Worm (Caenorhabditis elegans) whole organism, L4 larva: ENCODE measurements around the gene F46F5.14.

ENCODE experiments used
- lin-39 ChIP-seq: fragments of 150-350 bp; optimal IDR thresholded peaks from 2 replicates; lab custom pipeline; 2014; ENCODE audit warnings: missing biosample characterization, missing genetic modification reagents, missing genetic modification characterization
- mdl-1 ChIP-seq, 2 experiments: fragments of 150-350 bp in 1 of 2; sonication (generic microtip) in 1 of 2; optimal IDR thresholded peaks; 2 replicates each; lab custom pipeline; 2014 to 2017; ENCODE audit warnings: missing biosample characterization in 2 of 2, missing genetic modification characterization in 2 of 2
- nhr-10 ChIP-seq: fragments of 150-350 bp; optimal IDR thresholded peaks from 2 replicates; lab custom pipeline; 2014; ENCODE audit warnings: missing biosample characterization, missing genetic modification characterization
- nhr-111 ChIP-seq: fragments of 200-800 bp; sonication (Bioruptor generic); optimal IDR thresholded peaks from 2 replicates; lab custom pipeline; 2018; ENCODE audit warnings: mild to moderate bottlenecking, missing genetic modification characterization, missing compliant biosample characterization
- nhr-237 ChIP-seq: sonication (generic microtip); optimal IDR thresholded peaks from 2 replicates; lab custom pipeline; 2017; ENCODE audit warnings: missing biosample characterization, missing genetic modification characterization
- nhr-28 ChIP-seq: fragments of 150-350 bp; optimal IDR thresholded peaks from 2 replicates; lab custom pipeline; 2014; ENCODE audit warnings: missing biosample characterization, missing genetic modification characterization
- nhr-41 ChIP-seq: fragments of 200-800 bp; sonication (Bioruptor generic); IDR thresholded peaks from 2 replicates; pipeline ENCODE4 v1.3.6; 2022; ENCODE audit warnings: missing genetic modification reagents, missing genetic modification characterization, missing compliant biosample characterization
- nhr-42 ChIP-seq: fragments of 200-800 bp; sonication (Bioruptor generic); IDR thresholded peaks from 2 replicates; pipeline ENCODE4 v1.3.6; 2022; ENCODE audit warnings: missing genetic modification characterization, missing compliant biosample characterization
- nhr-6 ChIP-seq: fragments of 150-350 bp; optimal IDR thresholded peaks from 2 replicates; lab custom pipeline; 2014; ENCODE audit warnings: missing biosample characterization, missing genetic modification characterization
- nhr-76 ChIP-seq: fragments of 150-350 bp; optimal IDR thresholded peaks from 2 replicates; lab custom pipeline; 2014; ENCODE audit warnings: missing biosample characterization, missing genetic modification characterization
- saeg-2 ChIP-seq: fragments of 200-800 bp; sonication (Bioruptor generic); IDR thresholded peaks from 2 replicates; pipeline ENCODE4 v1.3.6; 2022; ENCODE audit warnings: missing genetic modification reagents, missing genetic modification characterization, missing compliant biosample characterization
- unc-130 ChIP-seq: sonication (generic microtip); optimal IDR thresholded peaks from 2 replicates; lab custom pipeline; 2016; ENCODE audit warnings: missing genetic modification reagents, missing genetic modification characterization, missing compliant biosample characterization
- zag-1 ChIP-seq: fragments of 150-350 bp; optimal IDR thresholded peaks from 2 replicates; lab custom pipeline; 2014; ENCODE audit warnings: missing biosample characterization, missing genetic modification characterization
- zip-2 ChIP-seq: fragments of 150-350 bp; optimal IDR thresholded peaks from 2 replicates; lab custom pipeline; 2014; ENCODE audit warnings: missing biosample characterization, missing genetic modification characterization

DNA sequence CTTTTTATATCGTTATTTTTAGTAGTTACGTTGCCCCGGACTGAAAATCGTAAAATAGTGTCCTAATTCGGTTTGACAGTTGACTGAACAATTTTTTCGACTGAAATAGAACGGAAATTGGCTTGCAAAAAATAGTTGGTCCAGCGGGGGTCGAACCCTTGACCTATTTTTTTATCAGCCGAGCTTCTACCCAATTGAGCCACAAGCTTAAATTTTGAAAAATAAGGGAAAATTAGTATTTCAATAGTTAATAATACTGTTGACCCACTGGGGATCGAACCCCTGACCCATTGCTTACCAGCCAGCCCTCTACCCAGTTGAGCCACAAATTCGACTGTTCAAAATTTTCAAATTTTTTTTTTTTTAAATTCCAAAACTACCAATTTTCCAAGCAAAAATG is 48.0 kb upstream of the F46F5.14 start:
- TF ChIP-seq saeg-2 (GFP tag; lab: Robert Waterston, UW) (no peak), nhr-237 (tag; lab: Kevin White, UChicago) (no peak), lin-39 (no peak), nhr-10 (tag; lab: Kevin White, UChicago) (no peak), zag-1 (tag; lab: Kevin White, UChicago) (no peak), nhr-6 (tag; lab: Kevin White, UChicago) (no peak), nhr-28 (no peak), mdl-1 (tag; optimal IDR thresholded peaks at IDR 0.05; lab: Kevin White, UChicago) (no peak), zip-2 (tag; lab: Kevin White, UChicago) (no peak), unc-130 (GFP tag; lab: Kevin White, UChicago) (no peak), nhr-111 (GFP tag; lab: Kevin White, UChicago) (no peak), nhr-76 (tag; lab: Kevin White, UChicago) (no peak), nhr-42 (GFP tag; lab: Robert Waterston, UW) (no peak), nhr-41 (GFP tag; lab: Robert Waterston, UW) (no peak)
